Worm (Caenorhabditis elegans) whole organism, L3 larva: ENCODE results near the gene C03B1.17.

ENCODE experiments used
- ZK546.5 ChIP-seq: sonication (generic microtip); optimal IDR thresholded peaks from 2 replicates; lab custom pipeline; 2017; ENCODE audit warnings: missing biosample characterization, missing genetic modification characterization
- ceh-28 ChIP-seq: fragments of 150-350 bp; optimal IDR thresholded peaks from 2 replicates; lab custom pipeline; 2014; ENCODE audit warnings: missing biosample characterization, missing genetic modification reagents, missing genetic modification characterization
- ceh-82 ChIP-seq: fragments of 150-350 bp; optimal IDR thresholded peaks from 2 replicates; lab custom pipeline; 2014; ENCODE audit warnings: missing biosample characterization, missing genetic modification characterization
- ceh-9 ChIP-seq: sonication (generic microtip); optimal IDR thresholded peaks from 2 replicates; lab custom pipeline; 2018; ENCODE audit warnings: missing biosample characterization, missing genetic modification characterization
- egl-27 ChIP-seq: sonication (generic microtip); optimal IDR thresholded peaks from 4 replicates; lab custom pipeline; 2017; ENCODE audit warnings: missing biosample characterization, missing genetic modification reagents, missing genetic modification characterization
- egl-5 ChIP-seq: fragments of 150-350 bp; optimal IDR thresholded peaks from 2 replicates; lab custom pipeline; 2017; ENCODE audit warnings: missing biosample characterization, missing genetic modification reagents, missing genetic modification characterization, inconsistent platforms
- elt-1 ChIP-seq: fragments of 150-350 bp; optimal IDR thresholded peaks from 2 replicates; lab custom pipeline; 2014; ENCODE audit warnings: missing biosample characterization, missing genetic modification characterization
- elt-2 ChIP-seq: sonication (generic microtip); optimal IDR thresholded peaks from 2 replicates; lab custom pipeline; 2016; ENCODE audit warnings: missing genetic modification reagents, mild to moderate bottlenecking, missing genetic modification characterization, missing compliant biosample characterization
- eor-1 ChIP-seq, 2 experiments: fragments of 150-350 bp; optimal IDR thresholded peaks; 2 replicates each; lab custom pipeline; 2014 to 2018; ENCODE audit warnings: missing biosample characterization in 2 of 2, missing genetic modification characterization in 2 of 2
- fkh-10 ChIP-seq: sonication (generic microtip); optimal IDR thresholded peaks from 2 replicates; lab custom pipeline; 2017; ENCODE audit warnings: missing biosample characterization, missing genetic modification reagents, missing genetic modification characterization
- fkh-2 ChIP-seq: fragments of 150-350 bp; optimal IDR thresholded peaks from 2 replicates; lab custom pipeline; 2014; ENCODE audit warnings: missing biosample characterization, missing genetic modification reagents, missing genetic modification characterization
- jun-1 ChIP-seq: fragments of 150-350 bp; optimal IDR thresholded peaks from 2 replicates; lab custom pipeline; 2014; ENCODE audit warnings: missing biosample characterization, missing genetic modification reagents, missing genetic modification characterization
- lin-39 ChIP-seq: fragments of 150-350 bp; optimal IDR thresholded peaks from 2 replicates; lab custom pipeline; 2018; ENCODE audit warnings: missing biosample characterization, missing genetic modification reagents, missing genetic modification characterization
- lsy-12 ChIP-seq: sonication (generic microtip); optimal IDR thresholded peaks from 2 replicates; lab custom pipeline; 2016; ENCODE audit warnings: mild to moderate bottlenecking, missing genetic modification characterization, missing compliant biosample characterization
- mdl-1 ChIP-seq: fragments of 150-350 bp; optimal IDR thresholded peaks from 2 replicates; lab custom pipeline; 2014; ENCODE audit warnings: missing biosample characterization, missing genetic modification characterization
- mml-1 ChIP-seq: fragments of 150-350 bp; sonication (generic microtip); optimal IDR thresholded peaks from 3 replicates; lab custom pipeline; 2014; ENCODE audit warnings: missing biosample characterization, missing genetic modification characterization
- nhr-11 ChIP-seq: fragments of 150-350 bp; optimal IDR thresholded peaks from 2 replicates; lab custom pipeline; 2014; ENCODE audit warnings: missing biosample characterization, missing genetic modification characterization
- nhr-12 ChIP-seq: fragments of 150-350 bp; optimal IDR thresholded peaks from 2 replicates; lab custom pipeline; 2014; ENCODE audit warnings: missing biosample characterization, missing genetic modification characterization
- nhr-23 ChIP-seq: fragments of 150-350 bp; optimal IDR thresholded peaks from 2 replicates; lab custom pipeline; 2014; ENCODE audit warnings: missing biosample characterization, missing genetic modification reagents, missing genetic modification characterization
- nhr-237 ChIP-seq: fragments of 150-350 bp; optimal IDR thresholded peaks from 2 replicates; lab custom pipeline; 2014; ENCODE audit warnings: missing biosample characterization, missing genetic modification characterization
- nhr-25 ChIP-seq: sonication (generic microtip); optimal IDR thresholded peaks from 2 replicates; lab custom pipeline; 2017; ENCODE audit warnings: missing biosample characterization, missing genetic modification characterization
- nhr-43 ChIP-seq: sonication (generic microtip); optimal IDR thresholded peaks from 2 replicates; lab custom pipeline; 2016; ENCODE audit warnings: mild to moderate bottlenecking, missing genetic modification characterization, missing compliant biosample characterization; ENCODE audit not compliant: poor library complexity, severe bottlenecking
- nhr-67 ChIP-seq: fragments of 150-350 bp; optimal IDR thresholded peaks from 2 replicates; lab custom pipeline; 2014; ENCODE audit warnings: missing biosample characterization, missing genetic modification characterization
- nhr-76 ChIP-seq: fragments of 150-350 bp; sonication (generic microtip); optimal IDR thresholded peaks from 5 replicates; lab custom pipeline; 2014; ENCODE audit warnings: missing biosample characterization, missing genetic modification characterization
- nhr-77 ChIP-seq: fragments of 150-350 bp; optimal IDR thresholded peaks from 2 replicates; lab custom pipeline; 2014; ENCODE audit warnings: missing biosample characterization, missing genetic modification characterization
- pha-4 ChIP-seq: fragments of 150-350 bp; optimal IDR thresholded peaks from 2 replicates; lab custom pipeline; 2014; ENCODE audit warnings: missing biosample characterization, missing genetic modification reagents, missing genetic modification characterization
- pqm-1 ChIP-seq: fragments of 150-350 bp; optimal IDR thresholded peaks from 2 replicates; lab custom pipeline; 2017; ENCODE audit warnings: missing biosample characterization, missing genetic modification characterization, inconsistent platforms
- sea-2 ChIP-seq: fragments of 150-350 bp; sonication (generic microtip); optimal IDR thresholded peaks from 4 replicates; lab custom pipeline; 2014; ENCODE audit warnings: missing biosample characterization, missing genetic modification reagents, missing genetic modification characterization
- skn-1 ChIP-seq: fragments of 150-350 bp; optimal IDR thresholded peaks from 2 replicates; lab custom pipeline; 2014; ENCODE audit warnings: missing biosample characterization, missing genetic modification characterization
- snpc-4 ChIP-seq: fragments of 150-350 bp; optimal IDR thresholded peaks from 2 replicates; lab custom pipeline; 2014; ENCODE audit warnings: missing biosample characterization, missing genetic modification characterization
- tbx-2 ChIP-seq: sonication (generic microtip); optimal IDR thresholded peaks from 2 replicates; lab custom pipeline; 2016; ENCODE audit warnings: mild to moderate bottlenecking, missing genetic modification characterization, missing compliant biosample characterization
- unc-62 ChIP-seq: fragments of 150-350 bp; sonication (generic microtip); optimal IDR thresholded peaks from 4 replicates; lab custom pipeline; 2014; ENCODE audit warnings: missing biosample characterization, missing genetic modification reagents, missing genetic modification characterization
- zag-1 ChIP-seq: fragments of 150-350 bp; optimal IDR thresholded peaks from 2 replicates; lab custom pipeline; 2014; ENCODE audit warnings: missing biosample characterization, missing genetic modification characterization
- ztf-11 ChIP-seq: fragments of 150-350 bp; optimal IDR thresholded peaks from 2 replicates; lab custom pipeline; 2014; ENCODE audit warnings: missing biosample characterization, missing genetic modification characterization
- ztf-4 ChIP-seq: fragments of 150-350 bp; optimal IDR thresholded peaks from 2 replicates; lab custom pipeline; 2014; ENCODE audit warnings: missing biosample characterization, missing genetic modification characterization

C03B1.17 gene

ce11 chrX:6357772-6358171, 15.7 kb upstream of the C03B1.17 start, which contains the start of gene C03B1.10:
Gene C03B1.10 (minus strand): TSS chrX:6357872.
- no peak for TF ChIP-seq ceh-9 (tag; lab: Kevin White, UChicago)
- no peak for TF ChIP-seq skn-1 (tag; lab: Kevin White, UChicago)
- TF ChIP-seq pha-4: no peak
- no peak for TF ChIP-seq elt-1 (tag; lab: Kevin White, UChicago)
- no peak for TF ChIP-seq nhr-237
- no peak for TF ChIP-seq tbx-2 (tag; lab: Kevin White, UChicago)
- no peak for TF ChIP-seq nhr-12 (tag; lab: Kevin White, UChicago)
- TF ChIP-seq ztf-4: no peak
- TF ChIP-seq unc-62: no peak
- no peak for TF ChIP-seq ZK546.5 (tag; lab: Kevin White, UChicago)
- TF ChIP-seq zag-1: no peak
- no peak for TF ChIP-seq fkh-10 (GFP tag; lab: Kevin White, UChicago)
- TF ChIP-seq jun-1 (tag; lab: Kevin White, UChicago): no peak
- TF ChIP-seq nhr-67 (tag; lab: Kevin White, UChicago): no peak
- TF ChIP-seq lsy-12 (tag; lab: Kevin White, UChicago): no peak
- no peak for TF ChIP-seq ceh-28 (tag; lab: Kevin White, UChicago)
- TF ChIP-seq snpc-4 (tag; lab: Kevin White, UChicago): no peak
- no peak for TF ChIP-seq ztf-11 (tag; lab: Kevin White, UChicago)
- no peak for TF ChIP-seq pqm-1 (tag; lab: Kevin White, UChicago)
- TF ChIP-seq, all 47 proteins: peak for 0

- no peak for TF ChIP-seq mml-1 (tag; lab: Kevin White, UChicago)
- no peak for TF ChIP-seq nhr-237
- TF ChIP-seq nhr-23: no peak
- no peak for TF ChIP-seq nhr-43 (tag; lab: Kevin White, UChicago)
- TF ChIP-seq elt-2 (tag; lab: Kevin White, UChicago): no peak
- no peak for TF ChIP-seq ceh-28 (tag; lab: Kevin White, UChicago)
- no peak for TF ChIP-seq mdl-1 (tag; lab: Kevin White, UChicago)
- no peak for TF ChIP-seq unc-62
- TF ChIP-seq sea-2: no peak
- TF ChIP-seq nhr-77 (tag; lab: Kevin White, UChicago): no peak
- TF ChIP-seq fkh-2: no peak
- no peak for TF ChIP-seq nhr-12 (tag; lab: Kevin White, UChicago)
- no peak for TF ChIP-seq jun-1 (tag; lab: Kevin White, UChicago)
- TF ChIP-seq tbx-2 (tag; lab: Kevin White, UChicago): no peak
- no peak for TF ChIP-seq nhr-76 (tag; lab: Kevin White, UChicago)
Observed at ce11 chrX:6360077-6360476, 13.4 kb upstream of the C03B1.17 start.

- no peak for TF ChIP-seq nhr-11 (tag; lab: Kevin White, UChicago)
Observed at ce11 chrX:6360658-6361057, 12.8 kb upstream of the C03B1.17 start, which contains the start of gene C03B1.14. Gene C03B1.14 (minus strand): TSS chrX:6360758.

ce11 chrX:6364196-6364595, 9.3 kb upstream of the C03B1.17 start, which contains the start of gene C03B1.4:
Gene C03B1.4 (plus strand): TSS chrX:6364496.
- no peak for TF ChIP-seq zag-1
- TF ChIP-seq fkh-2: no peak
- TF ChIP-seq nhr-237: no peak
- no peak for TF ChIP-seq ceh-82 (tag; lab: Kevin White, UChicago)
- TF ChIP-seq lin-39 (tag; lab: Kevin White, UChicago): no peak
- no peak for TF ChIP-seq pqm-1 (tag; lab: Kevin White, UChicago)
- TF ChIP-seq jun-1 (tag; lab: Kevin White, UChicago): no peak
- no peak for TF ChIP-seq egl-5 (tag; lab: Kevin White, UChicago)
- no peak for TF ChIP-seq tbx-2 (tag; lab: Kevin White, UChicago)
- no peak for TF ChIP-seq nhr-23
- TF ChIP-seq eor-1 (tag; optimal IDR thresholded peaks at IDR 0.05; lab: Kevin White, UChicago): no peak
- TF ChIP-seq nhr-43 (tag; lab: Kevin White, UChicago): no peak
- no peak for TF ChIP-seq nhr-11 (tag; lab: Kevin White, UChicago)
- TF ChIP-seq nhr-25 (tag; lab: Kevin White, UChicago): no peak
- no peak for TF ChIP-seq egl-27 (tag; lab: Kevin White, UChicago)
- no peak for TF ChIP-seq mdl-1 (tag; lab: Kevin White, UChicago)
- TF ChIP-seq nhr-67 (tag; lab: Kevin White, UChicago): no peak
